Fruit fly (Drosophila melanogaster) whole organism, embryonic: ENCODE results near the gene Psn.

Experiments used
- Awh ChIP-seq: fragments of 200-800 bp; sonication (Bioruptor generic); IDR thresholded peaks from 2 replicates; pipeline ENCODE4, ENCODE4 v1.3.6; 2022; ENCODE audit warnings: missing biosample characterization, missing genetic modification characterization
- B-H2 ChIP-seq: fragments of 200-800 bp; sonication (Bioruptor generic); optimal IDR thresholded peaks from 2 replicates; lab custom pipeline; 2018; ENCODE audit warnings: missing biosample characterization, mild to moderate bottlenecking, missing genetic modification characterization
- BEAF-32 ChIP-seq: fragments of 200-800 bp; sonication (Bioruptor generic); optimal IDR thresholded peaks from 3 replicates; lab custom pipeline; 2017; ENCODE audit warnings: missing biosample characterization, missing genetic modification characterization, mild to moderate bottlenecking, moderate library complexity, missing genetic modification reagents
- CG10209 ChIP-seq: fragments of 200-800 bp; sonication (Bioruptor generic); optimal IDR thresholded peaks from 3 replicates; lab custom pipeline; 2017; ENCODE audit warnings: missing biosample characterization, mild to moderate bottlenecking, missing genetic modification characterization, missing genetic modification reagents
- CG1024 ChIP-seq: fragments of 200-800 bp; sonication (Bioruptor generic); IDR thresholded peaks from 2 replicates; pipeline ENCODE4 v1.3.6; 2022; ENCODE audit warnings: missing biosample characterization, missing genetic modification characterization
- CG12391 ChIP-seq: fragments of 200-800 bp; sonication (Bioruptor generic); optimal IDR thresholded peaks from 3 replicates; lab custom pipeline; 2018; ENCODE audit warnings: missing biosample characterization, mild to moderate bottlenecking, missing genetic modification characterization, moderate library complexity
- CG16815 ChIP-seq: fragments of 200-800 bp; sonication (Bioruptor generic); optimal IDR thresholded peaks from 3 replicates; lab custom pipeline; 2017; ENCODE audit warnings: missing biosample characterization, mild to moderate bottlenecking, missing genetic modification characterization
- CG16863 ChIP-seq: fragments of 200-800 bp; sonication (Bioruptor generic); optimal IDR thresholded peaks from 3 replicates; lab custom pipeline; 2016; ENCODE audit warnings: missing biosample characterization, missing genetic modification characterization
- CG17359 ChIP-seq: fragments of 200-800 bp; sonication (Bioruptor generic); optimal IDR thresholded peaks from 3 replicates; lab custom pipeline; 2018; ENCODE audit warnings: missing biosample characterization, mild to moderate bottlenecking, missing genetic modification characterization, moderate library complexity
- CG17361 ChIP-seq: fragments of 200-800 bp; sonication (Bioruptor generic); IDR thresholded peaks from 3 replicates; pipeline ENCODE4 v1.3.6; 2022; ENCODE audit warnings: missing biosample characterization, missing genetic modification characterization
- CG17802 ChIP-seq: fragments of 200-800 bp; sonication (Bioruptor generic); optimal IDR thresholded peaks from 2 replicates; lab custom pipeline; 2018; ENCODE audit warnings: missing biosample characterization, mild to moderate bottlenecking, missing genetic modification characterization, moderate library complexity
- CG2116 ChIP-seq: fragments of 200-800 bp; sonication (Bioruptor generic); optimal IDR thresholded peaks from 3 replicates; lab custom pipeline; 2018; ENCODE audit warnings: missing biosample characterization, mild to moderate bottlenecking, missing genetic modification characterization
- CG3726 ChIP-seq: fragments of 200-800 bp; sonication (Bioruptor generic); IDR thresholded peaks from 3 replicates; pipeline ENCODE4, ENCODE4 v1.3.6; 2022; ENCODE audit warnings: missing biosample characterization, missing genetic modification characterization
- CG4282 ChIP-seq: fragments of 200-800 bp; sonication (Bioruptor generic); optimal IDR thresholded peaks from 2 replicates; lab custom pipeline; 2016; ENCODE audit warnings: missing biosample characterization, missing genetic modification characterization
- CG5180 ChIP-seq: fragments of 200-800 bp; sonication (Bioruptor generic); optimal IDR thresholded peaks from 3 replicates; lab custom pipeline; 2017; ENCODE audit warnings: missing biosample characterization, missing genetic modification characterization, mild to moderate bottlenecking, moderate library complexity, missing genetic modification reagents
- CG6765 ChIP-seq: fragments of 200-800 bp; sonication (Bioruptor generic); optimal IDR thresholded peaks from 3 replicates; lab custom pipeline; 2017; ENCODE audit warnings: missing biosample characterization, mild to moderate bottlenecking, missing genetic modification characterization
- CG7271 ChIP-seq: fragments of 200-800 bp; sonication (Bioruptor generic); optimal IDR thresholded peaks from 2 replicates; lab custom pipeline; 2018; ENCODE audit warnings: missing biosample characterization, mild to moderate bottlenecking, missing genetic modification characterization, moderate library complexity
- CG7987 ChIP-seq: fragments of 200-800 bp; sonication (Bioruptor generic); optimal IDR thresholded peaks from 2 replicates; lab custom pipeline; 2018; ENCODE audit warnings: missing biosample characterization, mild to moderate bottlenecking, missing genetic modification characterization, moderate library complexity
- CG8388 ChIP-seq: fragments of 200-800 bp; sonication (Bioruptor generic); optimal IDR thresholded peaks from 2 replicates; lab custom pipeline; 2019; ENCODE audit warnings: missing biosample characterization, mild to moderate bottlenecking, missing genetic modification characterization, moderate library complexity
- CoRest ChIP-seq: fragments of 200-800 bp; sonication (Bioruptor generic); optimal IDR thresholded peaks from 3 replicates; lab custom pipeline; 2018; ENCODE audit warnings: missing biosample characterization, mild to moderate bottlenecking, missing genetic modification characterization, moderate library complexity
- D19B ChIP-seq: fragments of 200-800 bp; sonication (Bioruptor generic); optimal IDR thresholded peaks from 2 replicates; lab custom pipeline; 2017; ENCODE audit warnings: missing biosample characterization, mild to moderate bottlenecking, missing genetic modification characterization
- Dbx ChIP-seq: fragments of 200-800 bp; sonication (Bioruptor generic); IDR thresholded peaks from 3 replicates; pipeline ENCODE4 v1.3.6; 2022; ENCODE audit warnings: missing biosample characterization, missing genetic modification characterization
- ERR ChIP-seq: fragments of 200-800 bp; sonication (Bioruptor generic); optimal IDR thresholded peaks from 2 replicates; lab custom pipeline; 2016; ENCODE audit warnings: missing biosample characterization, missing genetic modification characterization
- GATAe ChIP-seq: fragments of 200-800 bp; sonication (Bioruptor generic); conservative IDR thresholded peaks from 2 replicates; pipeline ENCODE4 v1.3.6; 2022; ENCODE audit warnings: missing biosample characterization, missing genetic modification characterization
- Gsc ChIP-seq: fragments of 200-800 bp; sonication (Bioruptor generic); IDR thresholded peaks from 2 replicates; pipeline ENCODE4 v1.3.6; 2022; ENCODE audit warnings: missing biosample characterization, missing genetic modification characterization
- H15 ChIP-seq: fragments of 200-800 bp; sonication (Bioruptor generic); IDR thresholded peaks from 3 replicates; pipeline ENCODE4 v1.3.6; 2022; ENCODE audit warnings: missing biosample characterization, missing genetic modification characterization
- Myb ChIP-seq: fragments of 200-800 bp; sonication (Bioruptor generic); optimal IDR thresholded peaks from 2 replicates; lab custom pipeline; 2016; ENCODE audit warnings: missing biosample characterization, missing genetic modification characterization
- NC2α ChIP-seq: fragments of 200-800 bp; sonication (Bioruptor generic); optimal IDR thresholded peaks from 2 replicates; lab custom pipeline; 2016; ENCODE audit warnings: missing biosample characterization, missing genetic modification characterization
- NK7.1 ChIP-seq: fragments of 200-800 bp; sonication (Bioruptor generic); optimal IDR thresholded peaks from 3 replicates; lab custom pipeline; 2016; ENCODE audit warnings: missing biosample characterization, missing genetic modification characterization
- Oli ChIP-seq: fragments of 200-800 bp; sonication (Bioruptor generic); optimal IDR thresholded peaks from 2 replicates; lab custom pipeline; 2018; ENCODE audit warnings: missing biosample characterization, mild to moderate bottlenecking, missing genetic modification characterization, moderate library complexity
- Opbp ChIP-seq: fragments of 200-800 bp; sonication (Bioruptor generic); IDR thresholded peaks from 3 replicates; pipeline ENCODE4 v1.3.6; 2022; ENCODE audit warnings: missing biosample characterization, missing genetic modification characterization; ENCODE audit not compliant: partially characterized antibody
- Poxn ChIP-seq: fragments of 200-800 bp; sonication (Bioruptor generic); IDR thresholded peaks from 2 replicates; pipeline ENCODE4 v1.3.6; 2022; ENCODE audit warnings: missing biosample characterization, missing genetic modification characterization
- Scr ChIP-seq: fragments of 200-800 bp; sonication (Bioruptor generic); IDR thresholded peaks from 2 replicates; pipeline ENCODE4 v1.3.6; 2022; ENCODE audit warnings: missing biosample characterization, missing genetic modification characterization; ENCODE audit not compliant: partially characterized antibody
- Side ChIP-seq: fragments of 200-800 bp; sonication (Bioruptor generic); optimal IDR thresholded peaks from 2 replicates; lab custom pipeline; 2016; ENCODE audit warnings: missing biosample characterization, missing genetic modification characterization
- Sin3A ChIP-seq: fragments of >200 bp; optimal IDR thresholded peaks from 2 replicates; lab custom pipeline; 2018
- Sox100B ChIP-seq: fragments of 200-800 bp; sonication (Bioruptor generic); optimal IDR thresholded peaks from 3 replicates; lab custom pipeline; 2018; ENCODE audit warnings: missing biosample characterization, mild to moderate bottlenecking, missing genetic modification characterization
- bab2 ChIP-seq: fragments of 200-800 bp; sonication (Bioruptor generic); optimal IDR thresholded peaks from 2 replicates; lab custom pipeline; 2016; ENCODE audit warnings: missing biosample characterization, missing genetic modification characterization
- da ChIP-seq: fragments of 200-800 bp; sonication (Bioruptor generic); optimal IDR thresholded peaks from 2 replicates; lab custom pipeline; 2016; ENCODE audit warnings: missing biosample characterization, missing genetic modification characterization
- dm ChIP-seq: fragments of 200-800 bp; sonication (Bioruptor generic); optimal IDR thresholded peaks from 3 replicates; lab custom pipeline; 2016; ENCODE audit warnings: missing biosample characterization, missing genetic modification characterization
- ewg ChIP-seq: fragments of 200-800 bp; sonication (Bioruptor generic); optimal IDR thresholded peaks from 3 replicates; lab custom pipeline; 2017; ENCODE audit warnings: mild to moderate bottlenecking, missing biosample characterization, missing genetic modification reagents, missing genetic modification characterization
- fu2 ChIP-seq: fragments of 200-800 bp; sonication (Bioruptor generic); optimal IDR thresholded peaks from 2 replicates; lab custom pipeline; 2016; ENCODE audit warnings: missing biosample characterization, missing genetic modification characterization
- jigr1 ChIP-seq: fragments of 200-800 bp; sonication (Bioruptor generic); IDR thresholded peaks from 3 replicates; pipeline ENCODE4 v1.3.6; 2022; ENCODE audit warnings: missing biosample characterization, missing genetic modification characterization
- lab ChIP-seq: fragments of 200-800 bp; sonication (Bioruptor generic); optimal IDR thresholded peaks from 3 replicates; lab custom pipeline; 2017; ENCODE audit warnings: missing biosample characterization, missing genetic modification characterization, mild to moderate bottlenecking, moderate library complexity, missing genetic modification reagents
- lmd ChIP-seq: fragments of 200-800 bp; sonication (Bioruptor generic); IDR thresholded peaks from 2 replicates; pipeline ENCODE4 v1.3.6; 2022; ENCODE audit warnings: missing biosample characterization, missing genetic modification characterization
- luna ChIP-seq: fragments of 200-800 bp; sonication (Bioruptor generic); optimal IDR thresholded peaks from 2 replicates; lab custom pipeline; 2016; ENCODE audit warnings: missing biosample characterization, missing genetic modification characterization
- pho ChIP-seq: fragments of 200-800 bp; sonication (Bioruptor generic); optimal IDR thresholded peaks from 2 replicates; lab custom pipeline; 2016; ENCODE audit warnings: missing biosample characterization, missing genetic modification characterization
- pros ChIP-seq: fragments of 200-800 bp; sonication (Bioruptor generic); optimal IDR thresholded peaks from 3 replicates; lab custom pipeline; 2019; ENCODE audit warnings: missing biosample characterization, mild to moderate bottlenecking, missing genetic modification characterization, moderate library complexity
- run ChIP-seq: fragments of 200-800 bp; sonication (Bioruptor generic); optimal IDR thresholded peaks from 3 replicates; lab custom pipeline; 2018; ENCODE audit warnings: missing biosample characterization, mild to moderate bottlenecking, missing genetic modification characterization
- slp2 ChIP-seq: fragments of 200-800 bp; sonication (Bioruptor generic); optimal IDR thresholded peaks from 2 replicates; lab custom pipeline; 2016; ENCODE audit warnings: missing biosample characterization, missing genetic modification characterization
- unc-4 ChIP-seq: fragments of 200-800 bp; sonication (Bioruptor generic); IDR thresholded peaks from 2 replicates; pipeline ENCODE4 v1.3.6; 2022; ENCODE audit warnings: missing biosample characterization, missing genetic modification characterization; ENCODE audit not compliant: partially characterized antibody
- wdn ChIP-seq: fragments of 200-800 bp; sonication (Bioruptor generic); IDR thresholded peaks from 2 replicates; pipeline ENCODE4 v1.3.6; 2022; ENCODE audit warnings: missing biosample characterization, missing genetic modification characterization

Psn gene

dm6 chr3L:20474789-20475208, 42.5 kb downstream of the Psn start (continued):
- no peak for TF ChIP-seq GATAe (GFP tag; lab: Robert Waterston, UW)
- peak; percentile 93 for TF ChIP-seq lab (GFP tag; lab: Kevin White, UChicago)
- peak; percentile 76 for TF ChIP-seq Myb (GFP tag; lab: Kevin White, UChicago)
- TF ChIP-seq CG17359 (tag; lab: Kevin White, UChicago), result peak; percentile 85
- TF ChIP-seq wdn (GFP tag; lab: Robert Waterston, UW), result no peak
- peak; percentile 89 for TF ChIP-seq CG12391
- TF ChIP-seq fu2, result peak; percentile 88
- TF ChIP-seq H15, result no peak
- TF ChIP-seq ewg (GFP tag; lab: Kevin White, UChicago), result peak; percentile 68
- peak; percentile 78 for TF ChIP-seq CG8388
- peak; percentile 77 for TF ChIP-seq CG16815
- TF ChIP-seq Sin3A (lab: Kevin White, UChicago), result peak; percentile 35
- TF ChIP-seq Poxn (GFP tag; lab: Robert Waterston, UW), result no peak
- TF ChIP-seq CG5180 (GFP tag; lab: Kevin White, UChicago), result peak; percentile 74
- TF ChIP-seq pho (GFP tag; lab: Kevin White, UChicago), result peak; percentile 90
- peak; percentile 53 for TF ChIP-seq NC2α (GFP tag; lab: Kevin White, UChicago)
- peak; percentile 75 for TF ChIP-seq Sox100B
- TF ChIP-seq luna (GFP tag; lab: Kevin White, UChicago), result peak; percentile 87
- no peak for TF ChIP-seq Scr (GFP tag; lab: Robert Waterston, UW)
- peak; percentile 81 for TF ChIP-seq Side (GFP tag; lab: Kevin White, UChicago)
- TF ChIP-seq NK7.1, result peak; percentile 66
- peak; percentile 49 for TF ChIP-seq run (tag; lab: Kevin White, UChicago)
- peak; percentile 60 for TF ChIP-seq ERR
- peak; percentile 73 for TF ChIP-seq slp2 (GFP tag; lab: Kevin White, UChicago)
- peak; percentile 91 for TF ChIP-seq CG7987 (GFP tag; lab: Kevin White, UChicago)
- TF ChIP-seq B-H2 (GFP tag; lab: Kevin White, UChicago), result peak; percentile 92
- TF ChIP-seq BEAF-32 (GFP tag; lab: Kevin White, UChicago), result peak; percentile 31
- TF ChIP-seq da (GFP tag; lab: Kevin White, UChicago), result peak; percentile 71
- peak; percentile 57 for TF ChIP-seq D19B (GFP tag; lab: Kevin White, UChicago)
- TF ChIP-seq CG17802 (tag; lab: Kevin White, UChicago), result peak; percentile 64
- TF ChIP-seq Opbp (GFP tag; lab: Robert Waterston, UW), result no peak
- peak; percentile 89 for TF ChIP-seq CoRest
- TF ChIP-seq CG4282 (GFP tag; lab: Kevin White, UChicago), result peak; percentile 72
- TF ChIP-seq Awh, result no peak
- peak; percentile 83 for TF ChIP-seq CG10209 (GFP tag; lab: Kevin White, UChicago)
- TF ChIP-seq CG1024, result no peak
- TF ChIP-seq CG6765 (GFP tag; lab: Kevin White, UChicago), result peak; percentile 85
- peak; percentile 64 for TF ChIP-seq CG2116
- TF ChIP-seq CG3726 (GFP tag; lab: Robert Waterston, UW), result no peak
- TF ChIP-seq lmd (GFP tag; lab: Robert Waterston, UW), result no peak
- no peak for TF ChIP-seq jigr1
- TF ChIP-seq bab2, result peak; percentile 89
- peak; percentile 83 for TF ChIP-seq CG16863 (GFP tag; lab: Kevin White, UChicago)
- no peak for TF ChIP-seq Gsc
- no peak for TF ChIP-seq Dbx (GFP tag; lab: Robert Waterston, UW)
- TF ChIP-seq unc-4 (GFP tag; lab: Robert Waterston, UW), result no peak
- TF ChIP-seq CG17361 (GFP tag; lab: Robert Waterston, UW), result no peak
- no peak for TF ChIP-seq pros (GFP tag; lab: Kevin White, UChicago)
- TF ChIP-seq dm (GFP tag; lab: Kevin White, UChicago), result peak; percentile 73
- peak; percentile 66 for TF ChIP-seq Oli (tag; lab: Kevin White, UChicago)
- peak; percentile 41 for TF ChIP-seq CG7271 (tag; lab: Kevin White, UChicago)
